Fruit fly (Drosophila melanogaster) whole organism, embryonic: Measurements from ENCODE around the gene CG8993.

Experiments
- ATbp ChIP-seq: fragments of 200-800 bp; sonication (Bioruptor generic); optimal IDR thresholded peaks from 2 replicates; lab custom pipeline; 2017; ENCODE audit warnings: missing biosample characterization, mild to moderate bottlenecking, missing genetic modification characterization, missing genetic modification reagents
- CG11247 ChIP-seq: fragments of 200-800 bp; sonication (Bioruptor generic); IDR thresholded peaks from 2 replicates; pipeline ENCODE4 v1.3.6; 2022; ENCODE audit warnings: missing biosample characterization, missing genetic modification characterization
- CG12104 ChIP-seq: fragments of 200-800 bp; sonication (Bioruptor generic); optimal IDR thresholded peaks from 3 replicates; lab custom pipeline; 2016; ENCODE audit warnings: missing biosample characterization, missing genetic modification characterization
- CG12236 ChIP-seq: fragments of 200-800 bp; sonication (Bioruptor generic); optimal IDR thresholded peaks from 2 replicates; lab custom pipeline; 2016; ENCODE audit warnings: missing biosample characterization, missing genetic modification characterization
- CG14050 ChIP-seq: fragments of 200-800 bp; sonication (Bioruptor generic); IDR thresholded peaks from 3 replicates; pipeline ENCODE4 v1.3.6; 2022; ENCODE audit warnings: missing biosample characterization, missing genetic modification characterization
- CG18011 ChIP-seq: fragments of 200-800 bp; sonication (Bioruptor generic); optimal IDR thresholded peaks from 2 replicates; lab custom pipeline; 2017; ENCODE audit warnings: missing biosample characterization, missing genetic modification characterization, mild to moderate bottlenecking, moderate library complexity, missing genotype
- CG18262 ChIP-seq: fragments of 200-800 bp; optimal IDR thresholded peaks from 3 replicates; lab custom pipeline; 2019; ENCODE audit warnings: missing biosample characterization, mild to moderate bottlenecking, missing genetic modification characterization, moderate library complexity
- CG2199 ChIP-seq: fragments of 200-800 bp; sonication (Bioruptor generic); IDR thresholded peaks from 3 replicates; pipeline ENCODE4 v1.3.6; 2022; ENCODE audit warnings: missing biosample characterization, missing genetic modification characterization
- CG30431 ChIP-seq: fragments of 200-800 bp; sonication (Bioruptor generic); optimal IDR thresholded peaks from 2 replicates; lab custom pipeline; 2017; ENCODE audit warnings: missing biosample characterization, missing genetic modification characterization
- CG32532 ChIP-seq: fragments of 200-800 bp; sonication (Bioruptor generic); IDR thresholded peaks from 2 replicates; pipeline ENCODE4 v1.3.6; 2022; ENCODE audit warnings: missing biosample characterization, missing genetic modification characterization
- CG4424 ChIP-seq: fragments of 200-800 bp; sonication (Bioruptor generic); optimal IDR thresholded peaks from 3 replicates; lab custom pipeline; 2016; ENCODE audit warnings: missing biosample characterization, missing genetic modification characterization
- CG5180 ChIP-seq: fragments of 200-800 bp; sonication (Bioruptor generic); optimal IDR thresholded peaks from 3 replicates; lab custom pipeline; 2017; ENCODE audit warnings: missing biosample characterization, missing genetic modification characterization, mild to moderate bottlenecking, moderate library complexity, missing genetic modification reagents
- CG6689 ChIP-seq: fragments of 200-800 bp; sonication (Bioruptor generic); IDR thresholded peaks from 2 replicates; pipeline ENCODE4 v1.3.6; 2022; ENCODE audit warnings: missing biosample characterization, missing genetic modification characterization
- CG6765 ChIP-seq: fragments of 200-800 bp; sonication (Bioruptor generic); optimal IDR thresholded peaks from 3 replicates; lab custom pipeline; 2017; ENCODE audit warnings: missing biosample characterization, mild to moderate bottlenecking, missing genetic modification characterization
- Dll ChIP-seq: fragments of 200-800 bp; sonication (Bioruptor generic); IDR thresholded peaks from 4 replicates; pipeline ENCODE4 v1.3.6; 2022; ENCODE audit warnings: missing biosample characterization, missing genetic modification characterization; ENCODE audit not compliant: partially characterized antibody
- Doc2 ChIP-seq: fragments of 200-800 bp; sonication (Bioruptor generic); IDR thresholded peaks from 2 replicates; pipeline ENCODE4 v1.3.6; 2022; ENCODE audit warnings: missing biosample characterization, missing genetic modification characterization
- Drgx ChIP-seq: fragments of 200-800 bp; sonication (Bioruptor generic); IDR thresholded peaks from 2 replicates; pipeline ENCODE4 v1.3.6; 2022; ENCODE audit warnings: missing biosample characterization, missing genetic modification characterization
- Ets65A ChIP-seq: fragments of 200-800 bp; sonication (Bioruptor generic); peaks from one replicate; lab custom pipeline; 2016; ENCODE audit warnings: missing biosample characterization, missing genetic modification characterization
- HHEX ChIP-seq: fragments of 200-800 bp; sonication (Bioruptor generic); optimal IDR thresholded peaks from 3 replicates; lab custom pipeline; 2017; ENCODE audit warnings: missing biosample characterization, mild to moderate bottlenecking, missing genetic modification characterization, missing genetic modification reagents
- HLH4C ChIP-seq: fragments of 200-800 bp; sonication (Bioruptor generic); IDR thresholded peaks from 3 replicates; pipeline ENCODE4 v1.3.6; 2022; ENCODE audit warnings: missing biosample characterization, missing genetic modification characterization; ENCODE audit not compliant: partially characterized antibody
- Hey ChIP-seq: fragments of 200-800 bp; sonication (Bioruptor generic); optimal IDR thresholded peaks from 3 replicates; lab custom pipeline; 2018; ENCODE audit warnings: missing biosample characterization, mild to moderate bottlenecking, missing genetic modification characterization
- MESR4 ChIP-seq: fragments of 200-800 bp; sonication (Bioruptor generic); optimal IDR thresholded peaks from 2 replicates; lab custom pipeline; 2018; ENCODE audit warnings: missing biosample characterization, mild to moderate bottlenecking, missing genetic modification characterization, moderate library complexity
- Med ChIP-seq: fragments of 200-800 bp; sonication (Bioruptor generic); peaks from one replicate; lab custom pipeline; 2016; ENCODE audit warnings: missing biosample characterization, missing genetic modification characterization, mild to moderate bottlenecking, inconsistent platforms, moderate library complexity
- Mrtf ChIP-seq: fragments of 200-800 bp; sonication (Bioruptor generic); IDR thresholded peaks from 3 replicates; pipeline ENCODE4 v1.3.6; 2022; ENCODE audit warnings: missing biosample characterization, missing genetic modification characterization
- Pdp1 ChIP-seq, 2 experiments: fragments of 200-800 bp; sonication (Bioruptor generic); optimal IDR thresholded peaks; 3 replicates each; lab custom pipeline; 2016; ENCODE audit warnings: missing biosample characterization in 2 of 2, missing genetic modification characterization in 2 of 2, mild to moderate bottlenecking in 1 of 2, moderate library complexity in 1 of 2
- Poxn ChIP-seq: fragments of 200-800 bp; sonication (Bioruptor generic); IDR thresholded peaks from 2 replicates; pipeline ENCODE4 v1.3.6; 2022; ENCODE audit warnings: missing biosample characterization, missing genetic modification characterization
- Side ChIP-seq: fragments of 200-800 bp; sonication (Bioruptor generic); optimal IDR thresholded peaks from 2 replicates; lab custom pipeline; 2016; ENCODE audit warnings: missing biosample characterization, missing genetic modification characterization
- ab ChIP-seq: fragments of 200-800 bp; sonication (Bioruptor generic); optimal IDR thresholded peaks from 2 replicates; lab custom pipeline; 2016; ENCODE audit warnings: missing biosample characterization, missing genetic modification characterization
- al ChIP-seq: fragments of 200-800 bp; sonication (Bioruptor generic); IDR thresholded peaks from 2 replicates; pipeline ENCODE4 v1.3.6; 2022; ENCODE audit warnings: missing biosample characterization, missing genetic modification characterization
- bsh ChIP-seq, 2 experiments: fragments of 200-800 bp; sonication (Bioruptor generic); optimal IDR thresholded peaks; 2 replicates each; lab custom pipeline; 2017 to 2018; ENCODE audit warnings: mild to moderate bottlenecking in 2 of 2, missing biosample characterization in 2 of 2, missing genetic modification characterization in 2 of 2, moderate library complexity in 1 of 2
- cad ChIP-seq: fragments of >200 bp; optimal IDR thresholded peaks from 2 replicates; lab custom pipeline; 2017; ENCODE audit warnings: missing biosample characterization, missing genetic modification characterization
- cg ChIP-seq: fragments of 200-800 bp; sonication (Bioruptor generic); optimal IDR thresholded peaks from 3 replicates; lab custom pipeline; 2019; ENCODE audit warnings: missing biosample characterization, mild to moderate bottlenecking, missing genetic modification characterization, moderate library complexity
- cwo ChIP-seq: fragments of 200-800 bp; sonication (Bioruptor generic); optimal IDR thresholded peaks from 3 replicates; lab custom pipeline; 2017; ENCODE audit warnings: missing biosample characterization, missing genetic modification characterization, mild to moderate bottlenecking, moderate library complexity, missing genetic modification reagents
- esg ChIP-seq: fragments of 200-800 bp; sonication (Bioruptor generic); conservative IDR thresholded peaks from 2 replicates; pipeline ENCODE4 v1.3.6; 2022; ENCODE audit warnings: missing biosample characterization, missing genetic modification characterization
- gem ChIP-seq: fragments of 200-800 bp; sonication (Bioruptor generic); optimal IDR thresholded peaks from 2 replicates; lab custom pipeline; 2019; ENCODE audit warnings: missing biosample characterization, mild to moderate bottlenecking, missing genetic modification characterization, moderate library complexity
- grn ChIP-seq: fragments of 200-800 bp; sonication (Bioruptor generic); optimal IDR thresholded peaks from 3 replicates; lab custom pipeline; 2017; ENCODE audit warnings: missing biosample characterization, missing genetic modification characterization
- lab ChIP-seq: fragments of 200-800 bp; sonication (Bioruptor generic); optimal IDR thresholded peaks from 3 replicates; lab custom pipeline; 2017; ENCODE audit warnings: missing biosample characterization, missing genetic modification characterization, mild to moderate bottlenecking, moderate library complexity, missing genetic modification reagents
- nom ChIP-seq: fragments of 200-800 bp; sonication (Bioruptor generic); optimal IDR thresholded peaks from 2 replicates; lab custom pipeline; 2017; ENCODE audit warnings: missing biosample characterization, missing genetic modification characterization, mild to moderate bottlenecking, moderate library complexity, missing genetic modification reagents
- run ChIP-seq: fragments of 200-800 bp; sonication (Bioruptor generic); optimal IDR thresholded peaks from 3 replicates; lab custom pipeline; 2018; ENCODE audit warnings: missing biosample characterization, mild to moderate bottlenecking, missing genetic modification characterization
- sim ChIP-seq: fragments of 200-800 bp; sonication (Bioruptor generic); IDR thresholded peaks from 2 replicates; pipeline ENCODE4 v1.3.6; 2022; ENCODE audit warnings: missing biosample characterization, missing genetic modification characterization
- slbo ChIP-seq: fragments of 200-800 bp; sonication (Bioruptor generic); IDR thresholded peaks from 2 replicates; pipeline ENCODE4 v1.3.6; 2022; ENCODE audit warnings: missing biosample characterization, missing genetic modification characterization
- so ChIP-seq: fragments of 200-800 bp; sonication (Bioruptor generic); IDR thresholded peaks from 3 replicates; pipeline ENCODE4 v1.3.6; 2022; ENCODE audit warnings: missing biosample characterization, missing genetic modification characterization
- tio ChIP-seq: fragments of 200-800 bp; sonication (Bioruptor generic); optimal IDR thresholded peaks from 2 replicates; lab custom pipeline; 2017; ENCODE audit warnings: missing biosample characterization, missing genetic modification characterization, inconsistent platforms
- trem ChIP-seq: fragments of 200-800 bp; optimal IDR thresholded peaks from 3 replicates; lab custom pipeline; 2019; ENCODE audit warnings: missing biosample characterization, mild to moderate bottlenecking, missing genetic modification characterization, moderate library complexity
- wdn ChIP-seq: fragments of 200-800 bp; sonication (Bioruptor generic); IDR thresholded peaks from 2 replicates; pipeline ENCODE4 v1.3.6; 2022; ENCODE audit warnings: missing biosample characterization, missing genetic modification characterization
- zen ChIP-seq: fragments of 200-800 bp; sonication (Bioruptor generic); optimal IDR thresholded peaks from 3 replicates; lab custom pipeline; 2018; ENCODE audit warnings: missing biosample characterization, mild to moderate bottlenecking, missing genetic modification characterization, moderate library complexity

Gene CG8993

DNA sequence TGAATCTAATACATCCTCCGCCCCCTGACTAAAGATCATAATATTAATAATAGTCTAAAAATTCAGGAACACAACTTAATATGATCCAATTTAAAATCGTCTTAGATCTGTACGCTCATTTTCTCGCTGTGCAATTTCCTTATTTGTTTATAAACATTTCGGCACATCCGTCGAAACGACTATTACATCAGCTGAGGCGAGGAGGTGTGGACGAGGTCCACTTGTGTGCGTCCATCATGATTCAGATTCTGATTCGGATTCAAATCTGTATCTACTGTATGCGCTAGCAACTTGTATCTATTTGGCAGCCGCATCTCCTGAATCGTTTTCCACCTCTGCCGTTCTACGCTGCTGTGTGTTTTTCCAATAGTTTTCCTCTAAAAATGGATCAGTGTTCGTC lies 7.5 kb downstream of the CG8993 start (continued):
- peak in 1 of 2 experiments; percentile 75 for TF ChIP-seq Pdp1 (GFP tag; optimal IDR thresholded peaks at IDR 0.05; lab: Kevin White, UChicago)
- no peak for TF ChIP-seq CG4424 (GFP tag; lab: Kevin White, UChicago)
- peak; percentile 9 for TF ChIP-seq gem
- TF ChIP-seq CG6689 (GFP tag; lab: Robert Waterston, UW) = no peak

DNA sequence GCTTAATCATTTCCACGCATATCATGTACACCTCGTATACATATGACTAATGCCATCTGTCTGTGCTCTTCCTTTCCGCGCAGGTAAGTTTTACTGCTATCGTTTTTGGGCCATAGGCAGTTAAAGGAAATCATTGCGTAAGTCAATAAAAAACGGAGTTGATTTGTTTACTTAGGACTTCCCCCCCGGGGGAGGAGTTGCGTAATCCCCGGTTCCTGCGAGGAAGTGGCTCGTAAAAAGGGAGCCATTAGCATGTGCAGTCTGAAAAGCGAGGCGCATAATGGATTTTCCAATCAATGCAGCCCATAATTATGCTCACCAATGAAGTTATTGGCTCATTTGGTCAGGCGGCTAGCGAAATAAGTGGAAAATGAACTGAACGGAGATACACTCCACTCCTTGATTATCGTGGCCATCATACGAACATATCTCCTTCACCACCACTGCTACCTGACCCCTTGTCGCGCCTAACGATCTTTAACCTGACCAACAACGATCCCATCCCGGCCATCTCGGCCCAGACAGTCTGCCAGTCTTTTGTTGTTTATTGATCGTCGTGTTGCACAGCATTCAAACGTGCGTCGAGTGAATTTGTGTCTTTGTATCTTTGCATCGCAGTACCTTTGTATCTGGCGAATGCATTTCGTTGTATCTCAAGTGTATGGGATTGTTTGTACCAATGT lies 13.5 kb downstream of the CG8993 start:
- TF ChIP-seq Doc2 (GFP tag; lab: Robert Waterston, UW) (no peak), lab (GFP tag; lab: Kevin White, UChicago) (no peak), cad (GFP tag; lab: Kevin White, UChicago) (peak; percentile 52), zen (peak; percentile 93), CG2199 (no peak; the same call in 2 of the 3 replicates), wdn (GFP tag; lab: Robert Waterston, UW) (no peak), grn (GFP tag; lab: Kevin White, UChicago) (peak; percentile 52), run (tag; lab: Kevin White, UChicago) (no peak), sim (GFP tag; lab: Robert Waterston, UW) (no peak), MESR4 (GFP tag; lab: Kevin White, UChicago) (no peak), Pdp1 (GFP tag; optimal IDR thresholded peaks at IDR 0.05; lab: Kevin White, UChicago) (peak in 1 of 2 experiments; percentile 50), cwo (no peak), so (GFP tag; lab: Robert Waterston, UW) (no peak), Hey (no peak), slbo (GFP tag; lab: Robert Waterston, UW) (no peak), CG32532 (GFP tag; lab: Robert Waterston, UW) (no peak), Med (GFP tag; lab: Kevin White, UChicago) (peak; percentile 29), CG30431 (no peak), Mrtf (GFP tag; lab: Robert Waterston, UW) (no peak), ab (GFP tag; lab: Kevin White, UChicago) (no peak), trem (tag; lab: Kevin White, UChicago) (no peak), CG5180 (GFP tag; lab: Kevin White, UChicago) (peak; percentile 42)

DNA sequence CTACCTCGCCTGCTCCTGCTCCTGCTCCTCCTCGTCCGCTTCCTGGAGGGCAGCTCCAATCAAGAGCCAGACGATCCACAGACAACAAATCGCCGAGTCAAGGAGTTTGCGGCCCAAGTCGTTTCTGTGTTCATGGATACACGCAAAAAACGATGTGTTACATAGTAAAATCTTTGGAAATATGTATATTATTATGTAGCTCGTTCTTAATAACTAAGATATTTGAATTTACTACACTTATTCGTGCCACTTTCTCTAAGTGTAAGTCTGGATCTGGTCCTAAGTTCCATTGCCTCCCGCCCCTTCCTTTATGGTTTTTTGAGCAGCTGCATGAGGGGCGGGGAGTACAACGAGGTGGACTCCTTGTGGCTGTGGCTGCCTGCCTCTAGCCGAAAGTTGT lies 14.4 kb downstream of the CG8993 start:
- TF ChIP-seq bsh (GFP tag; optimal IDR thresholded peaks at IDR 0.05; lab: Kevin White, UChicago) = peak in 1 of 2 experiments; percentile 27
- TF ChIP-seq nom (GFP tag; lab: Kevin White, UChicago) = peak; percentile 58
- TF ChIP-seq al = no peak
- TF ChIP-seq Pdp1 (GFP tag; optimal IDR thresholded peaks at IDR 0.05; lab: Kevin White, UChicago) = no peak
- TF ChIP-seq CG18262 (tag; lab: Kevin White, UChicago) = no peak
- TF ChIP-seq Drgx (GFP tag; lab: Robert Waterston, UW) = peak; percentile 55

DNA sequence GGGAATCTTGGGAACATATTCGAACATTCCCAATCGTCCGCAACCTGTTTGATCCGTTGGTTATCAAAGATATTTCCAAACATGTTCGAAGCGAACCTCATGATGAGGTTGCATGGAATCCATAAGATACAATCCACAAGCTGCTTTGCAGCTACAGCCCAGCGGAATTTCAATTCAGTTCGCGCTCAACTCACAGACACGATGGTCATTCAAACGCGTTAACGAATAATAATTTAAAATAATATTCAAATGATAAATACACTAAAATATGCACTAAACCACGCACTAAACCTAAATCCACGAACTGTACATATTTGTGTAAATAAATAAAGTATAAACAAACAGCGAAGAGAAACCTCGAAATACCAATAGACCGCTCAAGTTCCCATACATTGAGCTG lies 15.8 kb downstream of the CG8993 start:
- no peak for TF ChIP-seq Ets65A (GFP tag; lab: Kevin White, UChicago)
- TF ChIP-seq esg (GFP tag; lab: Robert Waterston, UW) = no peak
- TF ChIP-seq CG14050 (GFP tag; lab: Robert Waterston, UW) = no peak
- no peak for TF ChIP-seq CG18011
- no peak for TF ChIP-seq tio (GFP tag; lab: Kevin White, UChicago)
- TF ChIP-seq ATbp (GFP tag; lab: Kevin White, UChicago) = no peak
- no peak for TF ChIP-seq cg (GFP tag; lab: Kevin White, UChicago)
- TF ChIP-seq CG12104 (GFP tag; lab: Kevin White, UChicago) = no peak
- TF ChIP-seq Poxn (GFP tag; lab: Robert Waterston, UW) = no peak
- TF ChIP-seq CG12236 (GFP tag; lab: Kevin White, UChicago) = no peak
- TF ChIP-seq trem (tag; lab: Kevin White, UChicago) = peak; percentile 30
- TF ChIP-seq CG11247 (GFP tag; lab: Robert Waterston, UW) = no peak
- peak; percentile 44; the same call in 1 of the 4 replicates for TF ChIP-seq Dll (GFP tag; lab: Robert Waterston, UW)
- no peak for TF ChIP-seq CG6765 (GFP tag; lab: Kevin White, UChicago)
- TF ChIP-seq HHEX (GFP tag; lab: Kevin White, UChicago) = no peak
- TF ChIP-seq Side = no peak
- TF ChIP-seq HLH4C (GFP tag; lab: Robert Waterston, UW) = no peak
